Worm (Caenorhabditis elegans) whole organism, L4/young adult: Measurements from ENCODE around the gene bcl-7.

Experiments used
- W03F9.2 ChIP-seq: fragments of 150-350 bp; optimal IDR thresholded peaks from 2 replicates; lab custom pipeline; 2014; ENCODE audit warnings: missing biosample characterization, missing genetic modification characterization
- dao-5 ChIP-seq: sonication (generic microtip); optimal IDR thresholded peaks from 2 replicates; lab custom pipeline; 2016; ENCODE audit warnings: missing genotype, missing genetic modification characterization, moderate library complexity, missing compliant biosample characterization
- him-1 ChIP-seq: sonication (generic microtip); optimal IDR thresholded peaks from 2 replicates; lab custom pipeline; 2016; ENCODE audit warnings: missing genotype, missing genetic modification reagents, missing genetic modification characterization, missing compliant biosample characterization

bcl-7 gene

ce11 chrIII:5897468-5897867 is 28.4 kb upstream of the bcl-7 start:
- no peak for TF ChIP-seq dao-5 (tag; lab: Kevin White, UChicago)
- no peak for TF ChIP-seq him-1
- TF ChIP-seq W03F9.2 = no peak

- TF ChIP-seq W03F9.2 = no peak
- TF ChIP-seq him-1 = no peak
- TF ChIP-seq dao-5 (tag; lab: Kevin White, UChicago) = no peak
These were observed 27.3 kb upstream of the bcl-7 start for ce11 chrIII:5898631-5899030.

ce11 chrIII:5900709-5901108 is 25.2 kb upstream of the bcl-7 start:
- TF ChIP-seq him-1 (no peak), dao-5 (tag; lab: Kevin White, UChicago) (no peak), W03F9.2 (no peak)

- no peak for TF ChIP-seq dao-5 (tag; lab: Kevin White, UChicago)
- TF ChIP-seq him-1 = no peak
- TF ChIP-seq W03F9.2 = no peak
These were observed 23.3 kb upstream of the bcl-7 start for ce11 chrIII:5902558-5902957.

- TF ChIP-seq W03F9.2 (no peak), dao-5 (tag; lab: Kevin White, UChicago) (no peak), him-1 (no peak)
These were observed 19.8 kb upstream of the bcl-7 start, which contains the start of gene dpff-1 for ce11 chrIII:5906059-5906458. Gene dpff-1, minus strand, starts transcription at chrIII:5906346.

ce11 chrIII:5906749-5907148 is 19.1 kb upstream of the bcl-7 start, which contains the start of gene erd-2.2:
Gene erd-2.2, plus strand, starts transcription at chrIII:5907049.
- TF ChIP-seq W03F9.2 (no peak), dao-5 (tag; lab: Kevin White, UChicago) (no peak), him-1 (no peak)

ce11 chrIII:5908408-5908807 is 17.5 kb upstream of the bcl-7 start, which contains the start of gene C28H8.3:
Gene C28H8.3, plus strand, starts transcription at chrIII:5908700.
- TF ChIP-seq dao-5 (tag; lab: Kevin White, UChicago) (no peak), W03F9.2 (no peak), him-1 (no peak)

ce11 chrIII:5914717-5915116 is 11.2 kb upstream of the bcl-7 start:
- TF ChIP-seq W03F9.2 = no peak
- no peak for TF ChIP-seq him-1

- TF ChIP-seq dao-5 (tag; lab: Kevin White, UChicago) (no peak), W03F9.2 (no peak), him-1 (no peak)
These were observed 10.0 kb upstream of the bcl-7 start for ce11 chrIII:5915926-5916325.

ce11 chrIII:5917365-5917958 is 8.4 kb upstream of the bcl-7 start:
- TF ChIP-seq dao-5 (tag; lab: Kevin White, UChicago) (no peak), W03F9.2 (peak; percentile 9)

- TF ChIP-seq W03F9.2 (no peak), him-1 (no peak), dao-5 (tag; lab: Kevin White, UChicago) (no peak)
These were observed 6.0 kb upstream of the bcl-7 start, which contains the start of the genes tdo-2 and C28H8.2 for ce11 chrIII:5919799-5920387. Gene tdo-2, minus strand, starts transcription at chrIII:5919955. Gene C28H8.2, plus strand, starts transcription at chrIII:5920322.

- TF ChIP-seq him-1 (no peak), W03F9.2 (no peak), dao-5 (tag; lab: Kevin White, UChicago) (no peak)
These were observed 4.7 kb upstream of the bcl-7 start for ce11 chrIII:5921067-5921678.

- no peak for TF ChIP-seq W03F9.2
- no peak for TF ChIP-seq him-1
These were observed 3.6 kb upstream of the bcl-7 start for ce11 chrIII:5922236-5922635.

- TF ChIP-seq dao-5 (tag; lab: Kevin White, UChicago) (no peak), W03F9.2 (no peak), him-1 (no peak)
These were observed 4.8 kb downstream of the bcl-7 start for ce11 chrIII:5930659-5931058.

- no peak for TF ChIP-seq W03F9.2
- TF ChIP-seq dao-5 (tag; lab: Kevin White, UChicago) = no peak
- TF ChIP-seq him-1 = no peak
These were observed 5.6 kb downstream of the bcl-7 start, which contains the start of gene EGAP1.5 for ce11 chrIII:5931433-5931994. Gene EGAP1.5, plus strand, starts transcription at chrIII:5931721.
